Fruit fly (Drosophila melanogaster): ENCODE data around the gene CG18764.

Gene CG18764

dm6 chr3R:11581340-11582252, 45.1 kb upstream of the CG18764 start, which contains the start of gene wkd (continued):
- TF ChIP-seq CG11093 (GFP tag; IDR thresholded peaks at IDR 0.05) = no peak
- TF ChIP-seq knrl (GFP tag; IDR thresholded peaks at IDR 0.05; ENCODE audit: partially characterized antibody) = peak; percentile 87
- peak; percentile 55 for TF ChIP-seq sug (tag; optimal IDR thresholded peaks at IDR 0.05)
- TF ChIP-seq CG4820 (GFP tag; optimal IDR thresholded peaks at IDR 0.05) = no peak
- TF ChIP-seq CG7987 (GFP tag; optimal IDR thresholded peaks at IDR 0.05) = peak; percentile 4
- TF ChIP-seq CHES-1-like (GFP tag; optimal IDR thresholded peaks at IDR 0.05) = peak; percentile 52
- TF ChIP-seq mld (GFP tag; IDR thresholded peaks at IDR 0.05; ENCODE audit: partially characterized antibody) = peak; percentile 79; the same call in 1 of the 3 replicates
- peak; percentile 45 for TF ChIP-seq sd (tag; optimal IDR thresholded peaks at IDR 0.05)
- peak; percentile 81 for TF ChIP-seq CG42726 (GFP tag; IDR thresholded peaks at IDR 0.05; ENCODE audit: partially characterized antibody)
- TF ChIP-seq Aef1 (GFP tag; IDR thresholded peaks at IDR 0.05) = peak; percentile 67; the same call in 2 of the 3 replicates
- TF ChIP-seq unc-4 (GFP tag; IDR thresholded peaks at IDR 0.05; ENCODE audit: partially characterized antibody) = peak; percentile 88
- TF ChIP-seq trem (tag; optimal IDR thresholded peaks at IDR 0.05) = peak; percentile 70
- peak; percentile 23 for TF ChIP-seq Mad (GFP tag; optimal IDR thresholded peaks at IDR 0.05)
- TF ChIP-seq CG10543 (GFP tag; optimal IDR thresholded peaks at IDR 0.05) = peak; percentile 63
- peak; percentile 11 for TF ChIP-seq vfl (GFP tag; optimal IDR thresholded peaks at IDR 0.05)
- TF ChIP-seq Ets65A (GFP tag) = peak; percentile 90
- TF ChIP-seq Lhr (GFP tag; optimal IDR thresholded peaks at IDR 0.05) = peak; percentile 79
- TF ChIP-seq CG16813 (GFP tag; IDR thresholded peaks at IDR 0.05; ENCODE audit: partially characterized antibody) = peak; percentile 83
- TF ChIP-seq tgo (GFP tag; IDR thresholded peaks at IDR 0.05) = no peak
- peak; percentile 57; the same call in 1 of the 2 replicates for TF ChIP-seq CG9932 (GFP tag; IDR thresholded peaks at IDR 0.05)
- TF ChIP-seq Hr78 (GFP tag; optimal IDR thresholded peaks at IDR 0.05) = peak in 1 of 2 experiments; percentile 23
- TF ChIP-seq CG4360 (GFP tag; IDR thresholded peaks at IDR 0.05) = peak; percentile 92
- peak; percentile 69 for TF ChIP-seq vnd (GFP tag; IDR thresholded peaks at IDR 0.05; ENCODE audit: partially characterized antibody)
- no peak for TF ChIP-seq CG10654 (GFP tag; optimal IDR thresholded peaks at IDR 0.05)
- peak; percentile 66 for TF ChIP-seq HmgD (GFP tag; optimal IDR thresholded peaks at IDR 0.05)
- TF ChIP-seq Poxn (GFP tag; IDR thresholded peaks at IDR 0.05) = no peak
- TF ChIP-seq exex (tag; optimal IDR thresholded peaks at IDR 0.05) = peak; percentile 30
- TF ChIP-seq Doc2 (GFP tag; IDR thresholded peaks at IDR 0.05) = no peak
- TF ChIP-seq Hmr (GFP tag; optimal IDR thresholded peaks at IDR 0.05) = peak; percentile 13
- TF ChIP-seq pfk (GFP tag; optimal IDR thresholded peaks at IDR 0.05) = peak; percentile 96
- TF ChIP-seq CG30431 (GFP tag; optimal IDR thresholded peaks at IDR 0.05) = no peak
- TF ChIP-seq wek (GFP tag; optimal IDR thresholded peaks at IDR 0.05) = no peak
- TF ChIP-seq row (GFP tag; IDR thresholded peaks at IDR 0.05) = 0 out of 3 replicates have a peak, but pooled peaks have one; percentile 20
- TF ChIP-seq CG15073 (GFP tag; optimal IDR thresholded peaks at IDR 0.05) = no peak
- TF ChIP-seq CG9797 (GFP tag; optimal IDR thresholded peaks at IDR 0.05) = peak; percentile 5
- TF ChIP-seq CG12155 (GFP tag; optimal IDR thresholded peaks at IDR 0.05) = peak; percentile 58
- peak; percentile 75; the same call in 1 of the 2 replicates for TF ChIP-seq tna (GFP tag; IDR thresholded peaks at IDR 0.05; ENCODE audit: partially characterized antibody)
- peak; percentile 86 for TF ChIP-seq pzg (GFP tag; optimal IDR thresholded peaks at IDR 0.05)
- peak; percentile 83; the same call in 3 of the 4 replicates for TF ChIP-seq chinmo (GFP tag; IDR thresholded peaks at IDR 0.05; ENCODE audit: partially characterized antibody)
- no peak for TF ChIP-seq CG1602 (GFP tag; optimal IDR thresholded peaks at IDR 0.05)
- no peak for TF ChIP-seq CG6683 (GFP tag; optimal IDR thresholded peaks at IDR 0.05)
- no peak for TF ChIP-seq CG9609 (GFP tag; optimal IDR thresholded peaks at IDR 0.05)
- peak; percentile 53 for TF ChIP-seq CTCF (GFP tag; optimal IDR thresholded peaks at IDR 0.05)
- peak; percentile 50; the same call in 1 of the 2 replicates for TF ChIP-seq CG2129 (GFP tag; IDR thresholded peaks at IDR 0.05; ENCODE audit: partially characterized antibody)
- no peak for TF ChIP-seq hkb (optimal IDR thresholded peaks at IDR 0.05)
- peak; percentile 32; the same call in 1 of the 2 replicates for TF ChIP-seq hkb (GFP tag; IDR thresholded peaks at IDR 0.05)
- TF ChIP-seq CG30403 (GFP tag; optimal IDR thresholded peaks at IDR 0.05) = peak; percentile 19
- TF ChIP-seq CG33213 (GFP tag; optimal IDR thresholded peaks at IDR 0.05) = peak; percentile 67
